Worm (Caenorhabditis elegans): ENCODE data around the gene T05C12.11.

DNA sequence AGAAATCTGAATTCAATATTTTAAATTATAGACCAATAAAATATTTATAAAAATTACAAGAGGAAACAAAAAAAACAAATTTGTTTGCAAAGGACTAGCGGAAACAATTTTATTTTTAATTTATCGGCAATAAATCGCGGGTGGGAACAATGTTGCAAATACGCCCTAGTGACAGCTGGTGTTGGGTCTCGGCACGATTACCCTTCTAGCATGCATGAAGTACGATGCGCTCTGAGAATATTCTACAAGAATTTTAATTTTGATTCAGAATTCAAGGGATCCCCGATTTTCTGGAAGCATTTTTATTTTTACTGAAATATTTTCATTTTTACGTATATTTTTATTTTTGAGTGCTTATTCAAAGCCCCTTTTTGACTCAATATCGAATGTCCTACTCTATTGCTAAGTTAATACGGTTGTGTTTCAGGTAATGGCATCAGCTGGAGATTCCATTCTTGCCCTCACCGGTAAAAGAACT is 14.8 kb upstream of the T05C12.11 start, which contains the start of the genes mig-5 and cct-1:
- TF ChIP-seq ama-1 (optimal IDR thresholded peaks at IDR 0.05) (no peak), ceh-13 (GFP tag; optimal IDR thresholded peaks at IDR 0.05) (no peak), F13C5.2 (tag; optimal IDR thresholded peaks at IDR 0.05) (peak; percentile 85)
